Worm (Caenorhabditis elegans) whole organism, L4 larva: ENCODE results near the gene H29C22.1.

ENCODE experiments used
- D1046.2 ChIP-seq: fragments of 200-800 bp; sonication (Bioruptor generic); IDR thresholded peaks from 2 replicates; pipeline ENCODE4 v1.3.6; 2022; ENCODE audit warnings: missing genetic modification characterization, missing compliant biosample characterization
- T20F7.1 ChIP-seq: fragments of 200-800 bp; sonication (Bioruptor generic); optimal IDR thresholded peaks from 2 replicates; lab custom pipeline; 2018; ENCODE audit warnings: mild to moderate bottlenecking, missing genetic modification characterization, missing compliant biosample characterization
- ceh-82 ChIP-seq: sonication (generic microtip); optimal IDR thresholded peaks from 2 replicates; lab custom pipeline; 2017; ENCODE audit warnings: missing biosample characterization, missing genetic modification characterization
- lin-13 ChIP-seq: fragments of 150-350 bp; optimal IDR thresholded peaks from 2 replicates; lab custom pipeline; 2014; ENCODE audit warnings: missing biosample characterization, missing genetic modification reagents, missing genetic modification characterization
- lir-3 ChIP-seq: sonication (generic microtip); optimal IDR thresholded peaks from 2 replicates; lab custom pipeline; 2016; ENCODE audit warnings: mild to moderate bottlenecking, missing genetic modification characterization, missing compliant biosample characterization

ce11 chrX:9268373-9268772 lies 42.8 kb downstream of the H29C22.1 start:
- TF ChIP-seq lir-3, result no peak
- no peak for TF ChIP-seq lin-13 (GFP tag; lab: Kevin White, UChicago)
- TF ChIP-seq T20F7.1 (GFP tag; lab: Kevin White, UChicago), result no peak
- no peak for TF ChIP-seq ceh-82 (tag; lab: Kevin White, UChicago)
- TF ChIP-seq D1046.2, result no peak
